Fruit fly (Drosophila melanogaster) whole organism, adult: ENCODE results near the gene gfzf.

Experiments
- CG11617 ChIP-seq: fragments of 200-800 bp; sonication (Bioruptor generic); optimal IDR thresholded peaks from 2 replicates; lab custom pipeline; 2017; ENCODE audit warnings: mild to moderate bottlenecking, missing biosample characterization, missing genetic modification reagents, missing genetic modification characterization
- CG12768 ChIP-seq: fragments of 200-800 bp; sonication (Bioruptor generic); optimal IDR thresholded peaks from 2 replicates; lab custom pipeline; 2017; ENCODE audit warnings: missing biosample characterization, missing genetic modification characterization, mild to moderate bottlenecking, moderate library complexity, missing genetic modification reagents
- CG14711 ChIP-seq: fragments of 200-800 bp; sonication (Bioruptor generic); optimal IDR thresholded peaks from 2 replicates; lab custom pipeline; 2018; ENCODE audit warnings: missing biosample characterization, mild to moderate bottlenecking, missing genetic modification characterization, moderate library complexity
- CG1620 ChIP-seq: fragments of 200-800 bp; sonication (Bioruptor generic); optimal IDR thresholded peaks from 2 replicates; lab custom pipeline; 2016; ENCODE audit warnings: missing biosample characterization, missing genetic modification characterization
- CG33017 ChIP-seq: fragments of 200-800 bp; sonication (Bioruptor generic); optimal IDR thresholded peaks from 2 replicates; lab custom pipeline; 2018; ENCODE audit warnings: missing biosample characterization, mild to moderate bottlenecking, missing genetic modification characterization, moderate library complexity
- CG5204 ChIP-seq: fragments of 200-800 bp; sonication (Bioruptor generic); optimal IDR thresholded peaks from 2 replicates; lab custom pipeline; 2016; ENCODE audit warnings: missing biosample characterization, missing genetic modification characterization
- CG7045 ChIP-seq: fragments of 200-800 bp; sonication (Bioruptor generic); optimal IDR thresholded peaks from 2 replicates; lab custom pipeline; 2017; ENCODE audit warnings: missing biosample characterization, mild to moderate bottlenecking, missing genetic modification characterization
- CG7101 ChIP-seq: fragments of 200-800 bp; sonication (Bioruptor generic); optimal IDR thresholded peaks from 2 replicates; lab custom pipeline; 2018; ENCODE audit warnings: missing biosample characterization, mild to moderate bottlenecking, missing genetic modification characterization, moderate library complexity
- Clk ChIP-seq: fragments of 200-800 bp; sonication (Bioruptor generic); optimal IDR thresholded peaks from 2 replicates; lab custom pipeline; 2017; ENCODE audit warnings: missing biosample characterization, missing genetic modification characterization
- Crg-1 ChIP-seq: fragments of 200-800 bp; sonication (Bioruptor generic); optimal IDR thresholded peaks from 2 replicates; lab custom pipeline; 2016; ENCODE audit warnings: missing biosample characterization, missing genetic modification characterization
- Hr96 ChIP-seq: fragments of 200-800 bp; sonication (Bioruptor generic); optimal IDR thresholded peaks from 2 replicates; lab custom pipeline; 2016; ENCODE audit warnings: missing biosample characterization, missing genetic modification characterization
- Mnt ChIP-seq: fragments of 200-800 bp; sonication (Bioruptor generic); optimal IDR thresholded peaks from 2 replicates; lab custom pipeline; 2016; ENCODE audit warnings: missing biosample characterization, mild to moderate bottlenecking, missing genetic modification characterization
- bab1 ChIP-seq: fragments of 200-800 bp; sonication (Bioruptor generic); optimal IDR thresholded peaks from 3 replicates; lab custom pipeline; 2019; ENCODE audit warnings: missing biosample characterization, mild to moderate bottlenecking, missing genetic modification characterization, moderate library complexity
- cic ChIP-seq: fragments of 200-800 bp; sonication (Bioruptor generic); optimal IDR thresholded peaks from 2 replicates; lab custom pipeline; 2017; ENCODE audit warnings: missing biosample characterization, mild to moderate bottlenecking, missing genetic modification characterization, moderate library complexity
- cnc ChIP-seq, 2 experiments: fragments of >200 bp; optimal IDR thresholded peaks; 2 replicates each; lab custom pipeline; 2017
- kay ChIP-seq: fragments of 200-800 bp; sonication (Bioruptor generic); peaks from one replicate; lab custom pipeline; 2016; ENCODE audit warnings: missing biosample characterization, missing genetic modification characterization, borderline replicate concordance
- ovo ChIP-seq: fragments of 200-800 bp; sonication (Bioruptor generic); optimal IDR thresholded peaks from 2 replicates; lab custom pipeline; 2016; ENCODE audit warnings: missing biosample characterization, missing genetic modification characterization
- pad ChIP-seq: fragments of 200-800 bp; sonication (Bioruptor generic); optimal IDR thresholded peaks from 3 replicates; lab custom pipeline; 2017; ENCODE audit warnings: missing biosample characterization, missing genetic modification characterization, mild to moderate bottlenecking, moderate library complexity, missing genetic modification reagents
- tj ChIP-seq: fragments of 200-800 bp; sonication (Bioruptor generic); optimal IDR thresholded peaks from 3 replicates; lab custom pipeline; 2017; ENCODE audit warnings: missing biosample characterization, mild to moderate bottlenecking, missing genetic modification characterization, moderate library complexity
- toe ChIP-seq: fragments of 200-800 bp; sonication (Bioruptor generic); optimal IDR thresholded peaks from 2 replicates; lab custom pipeline; 2016; ENCODE audit warnings: missing biosample characterization, missing genetic modification characterization

Gene gfzf

DNA sequence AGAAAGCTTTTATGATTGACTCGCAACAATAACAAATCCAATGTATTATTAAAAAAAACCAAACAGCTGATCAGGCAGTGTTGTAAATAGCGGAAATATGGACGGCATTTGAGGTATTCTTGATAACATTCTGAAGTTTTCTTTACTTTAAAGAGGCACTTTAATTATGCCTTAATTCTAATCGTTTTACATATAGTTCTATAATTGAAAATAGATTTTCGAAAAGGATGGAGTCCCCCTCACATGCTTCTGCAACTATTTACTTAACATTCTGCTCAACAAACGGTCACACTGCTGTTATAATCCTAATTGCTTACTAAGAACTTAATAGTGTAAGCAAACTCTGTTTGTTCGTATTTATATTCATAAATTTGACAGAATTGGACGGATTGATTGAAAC, 22.8 kb downstream of the gfzf start, which contains the start of gene CG10068:
Gene CG10068, minus strand, starts transcription at position 62 of the 400 bp plus-strand sequence.
- TF ChIP-seq Hr96: peak; percentile 82
- TF ChIP-seq pad (GFP tag; lab: Kevin White, UChicago): peak; percentile 80
- peak; percentile 94 for TF ChIP-seq kay
- peak; percentile 91 for TF ChIP-seq CG11617 (GFP tag; lab: Kevin White, UChicago)
- TF ChIP-seq CG33017 (tag; lab: Kevin White, UChicago): peak; percentile 83
- peak; percentile 65 for TF ChIP-seq cic
- peak; percentile 94 for TF ChIP-seq Crg-1
- peak; percentile 86 for TF ChIP-seq CG7045 (GFP tag; lab: Kevin White, UChicago)
- peak; percentile 93 for TF ChIP-seq bab1
- TF ChIP-seq CG12768 (GFP tag; lab: Kevin White, UChicago): peak; percentile 85
- TF ChIP-seq CG14711: peak; percentile 86
- TF ChIP-seq CG7101: peak; percentile 91
- peak; percentile 42 for TF ChIP-seq ovo (GFP tag; lab: Kevin White, UChicago)
- peak; percentile 86 for TF ChIP-seq Mnt (GFP tag; lab: Kevin White, UChicago)
- TF ChIP-seq Clk (GFP tag; lab: Kevin White, UChicago): peak; percentile 71
- peak; percentile 84 for TF ChIP-seq tj (GFP tag; lab: Kevin White, UChicago)
- peak; percentile 93 for TF ChIP-seq CG1620 (GFP tag; lab: Kevin White, UChicago)
- peak; percentile 88 for TF ChIP-seq CG5204 (GFP tag; lab: Kevin White, UChicago)
- no peak for TF ChIP-seq cnc (optimal IDR thresholded peaks at IDR 0.05; lab: Kevin White, UChicago)
- TF ChIP-seq toe (GFP tag; lab: Kevin White, UChicago): peak; percentile 84

DNA sequence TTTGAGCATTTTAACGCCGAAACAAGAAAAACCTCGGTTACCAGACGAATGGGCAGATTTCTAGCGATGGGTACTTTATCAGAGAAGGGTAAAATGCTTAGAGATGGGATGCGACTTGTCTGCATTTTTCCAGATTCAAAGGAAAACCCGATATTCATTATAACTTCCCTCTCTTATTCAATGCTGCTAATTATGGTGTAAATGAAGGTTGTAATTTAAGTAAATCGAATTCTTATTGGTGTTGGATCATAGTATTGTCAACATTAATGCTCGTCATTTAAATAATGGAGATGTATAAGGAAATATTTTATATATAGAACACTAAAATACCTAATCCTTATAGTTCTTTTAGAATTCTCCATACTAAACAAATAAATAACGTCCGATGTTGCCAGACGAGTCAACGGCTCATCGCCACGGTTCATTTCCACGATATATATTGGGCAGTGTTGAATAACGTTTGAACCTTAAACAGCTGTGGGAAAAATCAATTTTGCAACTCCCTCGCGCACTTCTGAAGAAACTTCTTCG, 26.6 kb downstream of the gfzf start, which contains the start of the genes Alh and CG10098:
Gene Alh, minus strand, starts transcription at position 77 of the 531 bp plus-strand sequence.
Gene CG10098, plus strand, starts transcription at position 440 of the 531 bp plus-strand sequence.
- TF ChIP-seq Mnt (GFP tag; lab: Kevin White, UChicago) (peak; percentile 68), CG33017 (tag; lab: Kevin White, UChicago) (peak; percentile 36), pad (GFP tag; lab: Kevin White, UChicago) (peak; percentile 71), Crg-1 (peak; percentile 83), Clk (GFP tag; lab: Kevin White, UChicago) (peak; percentile 86), CG1620 (GFP tag; lab: Kevin White, UChicago) (peak; percentile 94), cnc (optimal IDR thresholded peaks at IDR 0.05; lab: Kevin White, UChicago) (no peak), CG7101 (peak; percentile 82), toe (GFP tag; lab: Kevin White, UChicago) (peak; percentile 97), tj (GFP tag; lab: Kevin White, UChicago) (peak; percentile 69), cic (no peak), CG14711 (peak; percentile 53), ovo (GFP tag; lab: Kevin White, UChicago) (peak; percentile 88), Hr96 (peak; percentile 89), CG12768 (GFP tag; lab: Kevin White, UChicago) (peak; percentile 80), CG11617 (GFP tag; lab: Kevin White, UChicago) (peak; percentile 90), kay (peak; percentile 96), CG5204 (GFP tag; lab: Kevin White, UChicago) (peak; percentile 93), bab1 (peak; percentile 22), CG7045 (GFP tag; lab: Kevin White, UChicago) (peak; percentile 81)

DNA sequence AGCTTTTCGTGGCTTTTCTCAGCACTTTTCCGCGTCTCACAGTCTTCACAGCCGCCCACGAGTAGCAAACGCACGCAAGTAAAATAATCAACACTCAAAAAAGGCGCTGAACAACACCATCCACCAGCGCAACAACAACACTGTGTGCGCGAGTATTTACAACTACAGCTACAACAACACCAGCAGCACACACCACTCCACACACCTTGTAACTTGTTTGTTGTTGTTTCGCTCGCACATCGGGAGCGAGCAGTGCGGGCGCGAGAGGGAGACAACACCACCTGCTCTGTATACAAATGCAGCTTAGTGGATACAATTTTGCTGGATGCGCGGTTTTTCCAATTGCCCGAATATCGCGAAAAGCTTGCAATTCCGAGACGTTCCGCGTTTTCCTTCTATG, 27.1 kb downstream of the gfzf start:
- TF ChIP-seq cic: peak; percentile 87
- peak; percentile 88 for TF ChIP-seq tj (GFP tag; lab: Kevin White, UChicago)
- peak; percentile 72 for TF ChIP-seq Mnt (GFP tag; lab: Kevin White, UChicago)
- TF ChIP-seq CG12768 (GFP tag; lab: Kevin White, UChicago): no peak

DNA sequence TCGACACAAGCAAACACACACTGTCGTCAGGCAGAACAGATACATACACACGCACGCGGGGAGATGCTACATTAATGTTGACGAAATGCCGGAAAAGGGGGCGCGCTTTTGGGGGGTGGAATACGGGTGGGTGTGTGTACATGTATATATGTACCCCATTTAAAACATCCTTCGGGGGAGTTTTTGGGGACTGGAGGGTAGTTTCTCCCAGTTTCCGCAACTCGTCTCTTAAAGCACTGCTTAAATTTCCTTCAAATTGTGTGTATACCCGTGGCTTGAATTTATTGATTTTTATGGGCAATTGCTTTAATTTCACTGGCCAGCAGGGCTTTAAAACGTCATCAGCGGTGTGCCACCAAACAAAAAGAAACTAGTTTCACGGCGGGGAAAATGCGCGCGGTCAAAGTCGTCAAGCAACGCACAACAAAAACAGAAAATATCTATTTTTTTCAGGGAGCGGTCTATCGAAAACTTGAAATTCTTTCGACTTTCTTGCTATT, 27.6 kb downstream of the gfzf start:
- no peak for TF ChIP-seq CG33017 (tag; lab: Kevin White, UChicago)
- no peak for TF ChIP-seq CG7045 (GFP tag; lab: Kevin White, UChicago)
- TF ChIP-seq pad (GFP tag; lab: Kevin White, UChicago): peak; percentile 37
- no peak for TF ChIP-seq bab1

DNA sequence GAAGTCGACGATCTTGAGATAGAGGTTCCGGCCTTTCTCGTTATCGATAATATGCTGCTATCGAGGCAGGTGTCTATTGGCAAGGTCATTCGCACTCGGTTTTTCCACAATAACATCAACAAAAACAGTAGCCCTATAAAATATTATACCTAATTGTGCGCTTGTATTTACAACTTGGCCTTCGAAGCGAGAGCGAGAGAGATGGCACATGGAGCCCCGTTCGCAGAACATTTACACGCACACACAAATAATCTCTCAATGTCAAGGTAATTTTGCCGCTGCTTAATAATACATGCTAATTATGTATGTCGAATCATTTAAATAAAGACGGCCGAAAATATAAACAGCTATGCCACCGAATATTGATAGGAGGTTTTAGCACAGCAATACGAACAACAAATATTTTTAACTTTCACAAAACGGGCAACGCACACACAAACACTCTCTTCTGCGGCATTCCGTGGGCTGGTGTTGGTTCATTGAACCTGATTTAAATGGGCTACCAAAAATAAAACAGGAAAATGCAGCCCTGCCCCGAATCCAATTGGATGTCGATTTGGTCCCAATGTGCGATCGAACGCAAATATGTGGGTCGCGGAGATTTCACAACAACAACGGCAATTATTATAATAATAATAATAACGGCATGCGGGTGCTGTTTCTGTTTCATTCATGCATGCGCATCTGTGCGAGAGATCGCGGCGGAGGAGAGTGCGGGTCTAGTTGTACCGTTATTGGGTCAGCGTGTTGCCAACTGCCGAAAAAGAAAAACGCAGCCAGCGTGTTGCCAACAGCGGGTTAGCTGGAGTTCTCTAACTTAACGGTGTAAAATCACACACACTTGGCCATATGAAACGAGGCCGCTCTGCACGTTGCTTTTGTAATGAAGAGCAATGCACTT, 28.3 kb downstream of the gfzf start:
- TF ChIP-seq bab1: no peak
- peak; percentile 99 for TF ChIP-seq pad (GFP tag; lab: Kevin White, UChicago)
- TF ChIP-seq ovo (GFP tag; lab: Kevin White, UChicago): peak; percentile 96
- peak; percentile 4 for TF ChIP-seq tj (GFP tag; lab: Kevin White, UChicago)

DNA sequence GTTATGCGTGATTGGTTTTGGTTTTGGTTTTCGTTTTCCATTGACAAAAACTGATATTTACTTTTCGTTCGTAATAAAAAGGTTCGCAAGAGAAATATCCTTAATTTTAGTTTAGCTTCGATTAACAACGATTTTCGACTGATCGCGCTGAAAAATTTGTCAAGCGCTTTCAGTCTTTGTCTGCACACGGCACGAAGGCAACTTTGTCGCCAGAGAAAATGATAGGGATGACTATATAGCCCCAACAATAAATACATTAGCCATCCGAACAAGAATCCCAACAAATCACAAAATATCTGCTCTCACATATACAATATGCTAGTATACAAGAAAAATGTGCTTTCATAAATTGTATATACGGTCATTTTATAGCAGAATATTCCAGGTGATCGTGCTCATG, 33.2 kb downstream of the gfzf start, which contains the start of gene Mlp84B:
Gene Mlp84B, minus strand, starts transcription at position 143 of the 400 bp plus-strand sequence.
- TF ChIP-seq Crg-1 (no peak), CG11617 (GFP tag; lab: Kevin White, UChicago) (no peak)
